Worm (Caenorhabditis elegans): ENCODE results near the gene ZK622.4.

ZK622.4 gene

ce11 chrII:5323773-5324172 is 31.3 kb downstream of the ZK622.4 start (continued):
- TF ChIP-seq lir-3 (tag; optimal IDR thresholded peaks at IDR 0.05), result no peak
- TF ChIP-seq zip-11 (GFP tag; IDR thresholded peaks at IDR 0.05), result no peak
- TF ChIP-seq daf-8 (GFP tag; IDR thresholded peaks at IDR 0.05), result no peak
- TF ChIP-seq lin-1 (GFP tag; IDR thresholded peaks at IDR 0.05), result 0 out of 2 replicates have a peak, but pooled peaks have one; percentile 54
- no peak for TF ChIP-seq ceh-32 (tag; optimal IDR thresholded peaks at IDR 0.05; ENCODE audit: poor library complexity)
- no peak for TF ChIP-seq ceh-44 (GFP tag; IDR thresholded peaks at IDR 0.05)
- TF ChIP-seq hlh-11 (tag; optimal IDR thresholded peaks at IDR 0.05), result peak; percentile 91
- no peak for TF ChIP-seq duxl-1 (tag; optimal IDR thresholded peaks at IDR 0.05; ENCODE audit: poor library complexity)
- TF ChIP-seq nhr-42 (GFP tag; IDR thresholded peaks at IDR 0.05), result no peak
- TF ChIP-seq nhr-25 (tag; optimal IDR thresholded peaks at IDR 0.05; ENCODE audit: borderline replicate concordance, insufficient read depth), result no peak
- TF ChIP-seq T26A8.4 (GFP tag; IDR thresholded peaks at IDR 0.05), result no peak
- TF ChIP-seq zag-1 (tag; optimal IDR thresholded peaks at IDR 0.05), result no peak
- no peak for TF ChIP-seq aha-1 (tag)
- peak; percentile 22 for TF ChIP-seq mep-1 (tag; optimal IDR thresholded peaks at IDR 0.05)
- peak in 1 of 2 experiments; percentile 34 for TF ChIP-seq lsy-2 (tag; optimal IDR thresholded peaks at IDR 0.05)
- TF ChIP-seq unc-39 (tag; optimal IDR thresholded peaks at IDR 0.05), result no peak
- TF ChIP-seq rbr-2 (tag; optimal IDR thresholded peaks at IDR 0.05), result no peak
- no peak for TF ChIP-seq spr-1 (tag; optimal IDR thresholded peaks at IDR 0.05)
- no peak for TF ChIP-seq mdl-1 (tag; optimal IDR thresholded peaks at IDR 0.05)
- peak; percentile 69 for TF ChIP-seq nhr-102 (tag; optimal IDR thresholded peaks at IDR 0.05)
- no peak for TF ChIP-seq fos-1 (tag; optimal IDR thresholded peaks at IDR 0.05)
- TF ChIP-seq hif-1 (tag; optimal IDR thresholded peaks at IDR 0.05), result peak in 1 of 2 experiments; percentile 36
- peak; percentile 92 for TF ChIP-seq dmd-6 (GFP tag; IDR thresholded peaks at IDR 0.05)
- no peak for TF ChIP-seq lin-29 (GFP tag; IDR thresholded peaks at IDR 0.05)
- peak; percentile 3 for TF ChIP-seq nhr-6 (tag; optimal IDR thresholded peaks at IDR 0.05)
- no peak for TF ChIP-seq F49E8.2 (tag; optimal IDR thresholded peaks at IDR 0.05; ENCODE audit: borderline replicate concordance)
- TF ChIP-seq F26F4.8 (GFP tag; conservative IDR thresholded peaks at IDR 0.05), result no peak
- no peak for TF ChIP-seq nhr-111 (GFP tag; optimal IDR thresholded peaks at IDR 0.05)
- TF ChIP-seq egl-43 (GFP tag; IDR thresholded peaks at IDR 0.05), result no peak
- TF ChIP-seq D1046.2 (GFP tag; IDR thresholded peaks at IDR 0.05), result no peak
- no peak; the same call in 1 of the 2 replicates for TF ChIP-seq nhr-41 (GFP tag; IDR thresholded peaks at IDR 0.05)
- TF ChIP-seq skn-1 (tag; optimal IDR thresholded peaks at IDR 0.05), result no peak
- TF ChIP-seq hlh-30 (tag; optimal IDR thresholded peaks at IDR 0.05; ENCODE audit: insufficient read depth), result peak; percentile 56
- no peak for TF ChIP-seq F44E2.7 (GFP tag; IDR thresholded peaks at IDR 0.05)

- TF ChIP-seq egl-43 (GFP tag; IDR thresholded peaks at IDR 0.05) (no peak), daf-16 (GFP tag; optimal IDR thresholded peaks at IDR 0.05) (no peak), daf-16 (tag; optimal IDR thresholded peaks at IDR 0.05) (peak; percentile 70), lsy-2 (tag; optimal IDR thresholded peaks at IDR 0.05) (no peak), dmd-9 (GFP tag; IDR thresholded peaks at IDR 0.05) (no peak), T20F7.1 (GFP tag; optimal IDR thresholded peaks at IDR 0.05) (no peak), lin-1 (GFP tag; IDR thresholded peaks at IDR 0.05) (no peak), dpl-1 (GFP tag; optimal IDR thresholded peaks at IDR 0.05) (no peak), unc-62 (GFP tag; optimal IDR thresholded peaks at IDR 0.05 in 1 of 2) (peak in 1 of 2 experiments; percentile 93), unc-62 (tag; optimal IDR thresholded peaks at IDR 0.05) (no peak), daf-8 (GFP tag; IDR thresholded peaks at IDR 0.05) (no peak), set-16 (GFP tag; IDR thresholded peaks at IDR 0.05) (no peak), zip-2 (tag; optimal IDR thresholded peaks at IDR 0.05) (no peak), spr-3 (GFP tag; optimal IDR thresholded peaks at IDR 0.05) (no peak), nhr-28 (tag; optimal IDR thresholded peaks at IDR 0.05) (peak; percentile 8), unc-39 (tag; optimal IDR thresholded peaks at IDR 0.05) (no peak), attf-4 (tag; optimal IDR thresholded peaks at IDR 0.05) (no peak), F49E8.2 (tag; optimal IDR thresholded peaks at IDR 0.05; ENCODE audit: borderline replicate concordance) (no peak), T26A8.4 (GFP tag; IDR thresholded peaks at IDR 0.05) (no peak), tra-1 (GFP tag; IDR thresholded peaks at IDR 0.05) (no peak), nhr-111 (GFP tag; optimal IDR thresholded peaks at IDR 0.05) (no peak), mxl-3 (GFP tag; optimal IDR thresholded peaks at IDR 0.05) (no peak)
Observed at ce11 chrII:5324653-5325052, 32.2 kb downstream of the ZK622.4 start.

Measured in whole organism, L4 larva.